Worm (Caenorhabditis elegans) whole organism, young adult: ENCODE results near the gene snrp-40.1.

Experiments used
- B0336.3 ChIP-seq: fragments of 200-800 bp; sonication (Bioruptor generic); IDR thresholded peaks from 2 replicates; pipeline ENCODE4 v1.3.6; 2022; ENCODE audit warnings: missing genetic modification characterization, missing compliant biosample characterization
- C06A6.2 ChIP-seq: fragments of 200-800 bp; sonication (Bioruptor generic); conservative IDR thresholded peaks from 2 replicates; pipeline ENCODE4 v1.3.6; 2022; ENCODE audit warnings: missing genetic modification characterization, missing compliant biosample characterization
- C17E4.6 ChIP-seq: fragments of 200-800 bp; sonication (Bioruptor generic); IDR thresholded peaks from 2 replicates; pipeline ENCODE4 v1.3.6; 2022; ENCODE audit warnings: missing genetic modification reagents, missing genetic modification characterization, missing compliant biosample characterization
- F10E7.11 ChIP-seq: sonication (generic microtip); optimal IDR thresholded peaks from 2 replicates; lab custom pipeline; 2017; ENCODE audit warnings: mild to moderate bottlenecking, missing genetic modification characterization, moderate library complexity, missing compliant biosample characterization
- F22D6.2 ChIP-seq: sonication (generic microtip); optimal IDR thresholded peaks from 2 replicates; lab custom pipeline; 2016; ENCODE audit warnings: mild to moderate bottlenecking, missing genetic modification characterization, missing compliant biosample characterization
- F37B4.10 ChIP-seq: fragments of 200-800 bp; sonication (Bioruptor generic); IDR thresholded peaks from 2 replicates; pipeline ENCODE4 v1.3.6; 2022; ENCODE audit warnings: missing genetic modification characterization, missing compliant biosample characterization
- F55B11.4 ChIP-seq: sonication (generic microtip); optimal IDR thresholded peaks from 2 replicates; lab custom pipeline; 2016; ENCODE audit warnings: missing compliant biosample characterization, missing genetic modification characterization, borderline replicate concordance; ENCODE audit not compliant: insufficient read depth
- F57C9.4 ChIP-seq: sonication (generic microtip); optimal IDR thresholded peaks from 2 replicates; lab custom pipeline; 2017; ENCODE audit warnings: mild to moderate bottlenecking, missing genetic modification characterization, missing compliant biosample characterization
- K11D2.4 ChIP-seq: fragments of 200-800 bp; sonication (Bioruptor generic); IDR thresholded peaks from 2 replicates; pipeline ENCODE4 v1.3.6; 2022; ENCODE audit warnings: missing genetic modification reagents, missing genetic modification characterization, missing compliant biosample characterization
- T07F8.4 ChIP-seq: sonication (generic microtip); optimal IDR thresholded peaks from 2 replicates; lab custom pipeline; 2016; ENCODE audit warnings: mild to moderate bottlenecking, missing genetic modification characterization, moderate library complexity, missing compliant biosample characterization
- Y67H2A.10 ChIP-seq: fragments of 200-800 bp; sonication (Bioruptor generic); conservative IDR thresholded peaks from 2 replicates; pipeline ENCODE4 v1.3.6; 2022; ENCODE audit warnings: missing genetic modification reagents, missing genetic modification characterization, missing compliant biosample characterization
- akir-1 ChIP-seq: fragments of 200-800 bp; sonication (Bioruptor generic); optimal IDR thresholded peaks from 2 replicates; lab custom pipeline; 2018; ENCODE audit warnings: mild to moderate bottlenecking, missing genetic modification characterization, moderate library complexity, missing compliant biosample characterization
- ama-1 ChIP-seq, 3 experiments: fragments of 150-350 bp in 1 of 3; sonication (generic microtip) in 2 of 3; optimal IDR thresholded peaks; 2 replicates each; lab custom pipeline; 2014 to 2018; ENCODE audit warnings: missing biosample characterization in 2 of 3, missing genetic modification characterization in 2 of 3, missing genetic modification reagents in 2 of 3
- attf-5 ChIP-seq: fragments of 200-800 bp; sonication (Bioruptor generic); optimal IDR thresholded peaks from 2 replicates; lab custom pipeline; 2018; ENCODE audit warnings: mild to moderate bottlenecking, missing genetic modification characterization, missing compliant biosample characterization
- attf-6 ChIP-seq: fragments of 200-800 bp; sonication (Bioruptor generic); IDR thresholded peaks from 2 replicates; pipeline ENCODE4 v1.3.6; 2022; ENCODE audit warnings: missing genetic modification reagents, missing genetic modification characterization, missing compliant biosample characterization
- bed-2 ChIP-seq: fragments of 200-800 bp; sonication (Bioruptor generic); IDR thresholded peaks from 2 replicates; pipeline ENCODE4 v1.3.6; 2022; ENCODE audit warnings: missing genetic modification reagents, missing genetic modification characterization, missing compliant biosample characterization
- ceh-40 ChIP-seq: fragments of 200-800 bp; sonication (Bioruptor generic); IDR thresholded peaks from 2 replicates; pipeline ENCODE4 v1.3.6; 2022; ENCODE audit warnings: missing genetic modification characterization, missing compliant biosample characterization
- chd-7 ChIP-seq: sonication (generic microtip); optimal IDR thresholded peaks from 2 replicates; lab custom pipeline; 2016; ENCODE audit warnings: mild to moderate bottlenecking, missing genetic modification characterization, moderate library complexity, missing compliant biosample characterization
- dpl-1 ChIP-seq: fragments of 150-350 bp; optimal IDR thresholded peaks from 2 replicates; lab custom pipeline; 2014; ENCODE audit warnings: missing biosample characterization, missing genetic modification reagents, missing genetic modification characterization
- ekl-4 ChIP-seq: fragments of 200-800 bp; sonication (Bioruptor generic); IDR thresholded peaks from 2 replicates; pipeline ENCODE4 v1.3.6; 2022; ENCODE audit warnings: missing genetic modification reagents, missing genetic modification characterization, missing compliant biosample characterization
- ets-4 ChIP-seq: fragments of 200-800 bp; sonication (Bioruptor generic); optimal IDR thresholded peaks from 2 replicates; lab custom pipeline; 2018; ENCODE audit warnings: mild to moderate bottlenecking, missing genetic modification characterization, missing compliant biosample characterization
- him-1 ChIP-seq: sonication (generic microtip); optimal IDR thresholded peaks from 2 replicates; lab custom pipeline; 2016; ENCODE audit warnings: missing genotype, missing genetic modification reagents, missing genetic modification characterization, missing compliant biosample characterization
- hlh-12 ChIP-seq: sonication (generic microtip); optimal IDR thresholded peaks from 2 replicates; lab custom pipeline; 2016; ENCODE audit warnings: missing genetic modification characterization, missing compliant biosample characterization
- hlh-26 ChIP-seq: fragments of 200-800 bp; sonication (Bioruptor generic); conservative IDR thresholded peaks from 2 replicates; pipeline ENCODE4 v1.3.6; 2022; ENCODE audit warnings: missing genetic modification reagents, missing genetic modification characterization, missing compliant biosample characterization
- hmg-20 ChIP-seq: fragments of 200-800 bp; sonication (Bioruptor generic); IDR thresholded peaks from 2 replicates; pipeline ENCODE4 v1.3.6; 2022; ENCODE audit warnings: missing genetic modification reagents, missing genetic modification characterization, missing compliant biosample characterization
- hrde-1 ChIP-seq: sonication (generic microtip); optimal IDR thresholded peaks from 2 replicates; lab custom pipeline; 2016; ENCODE audit warnings: missing genetic modification characterization, mild to moderate bottlenecking, missing compliant biosample characterization, moderate library complexity, missing genotype, missing genetic modification reagents, borderline replicate concordance
- lin-26 ChIP-seq: fragments of 200-800 bp; sonication (Bioruptor generic); IDR thresholded peaks from 2 replicates; pipeline ENCODE4 v1.3.6; 2022; ENCODE audit warnings: missing genetic modification reagents, missing genetic modification characterization, missing compliant biosample characterization
- lin-35 ChIP-seq, 3 experiments: fragments of 150-350 bp in 2 of 3; sonication (generic microtip) in 1 of 3; optimal IDR thresholded peaks; 2 replicates each; lab custom pipeline; 2014 to 2018; ENCODE audit warnings: missing biosample characterization in 3 of 3, missing genetic modification characterization in 3 of 3, missing genetic modification reagents in 3 of 3
- lin-40 ChIP-seq: sonication (generic microtip); optimal IDR thresholded peaks from 2 replicates; lab custom pipeline; 2016; ENCODE audit warnings: missing genetic modification characterization, mild to moderate bottlenecking, missing compliant biosample characterization, missing genotype, missing genetic modification reagents
- lsy-27 ChIP-seq: sonication (generic microtip); optimal IDR thresholded peaks from 2 replicates; lab custom pipeline; 2017; ENCODE audit warnings: missing genetic modification characterization, mild to moderate bottlenecking, missing compliant biosample characterization, antibody characterized with exemption, missing genotype, borderline replicate concordance; ENCODE audit not compliant: insufficient read depth
- mcd-1 ChIP-seq: fragments of 200-800 bp; sonication (Bioruptor generic); IDR thresholded peaks from 2 replicates; pipeline ENCODE4 v1.3.6; 2022; ENCODE audit warnings: missing genetic modification reagents, missing genetic modification characterization, missing compliant biosample characterization
- nhr-179 ChIP-seq: sonication (generic microtip); optimal IDR thresholded peaks from 2 replicates; lab custom pipeline; 2016; ENCODE audit warnings: mild to moderate bottlenecking, missing genetic modification characterization, missing compliant biosample characterization
- nhr-80 ChIP-seq: sonication (generic microtip); optimal IDR thresholded peaks from 2 replicates; lab custom pipeline; 2016; ENCODE audit warnings: missing genetic modification characterization, missing compliant biosample characterization
- pbrm-1 ChIP-seq: fragments of 200-800 bp; sonication (Bioruptor generic); IDR thresholded peaks from 2 replicates; pipeline ENCODE4 v1.3.6; 2022; ENCODE audit warnings: missing genetic modification reagents, missing genetic modification characterization, missing compliant biosample characterization
- rec-8 ChIP-seq, 2 experiments: sonication (generic microtip); optimal IDR thresholded peaks; 2 replicates each; lab custom pipeline; 2016; ENCODE audit warnings: mild to moderate bottlenecking in 2 of 2, missing genetic modification characterization in 2 of 2, missing genetic modification reagents in 2 of 2, missing genotype in 2 of 2, missing biosample characterization in 1 of 2, missing compliant biosample characterization in 1 of 2, moderate library complexity in 1 of 2
- rpc-1 ChIP-seq, 2 experiments: fragments of 150-350 bp in 1 of 2; sonication (generic microtip) in 1 of 2; optimal IDR thresholded peaks; 2 replicates each; lab custom pipeline; 2014 to 2018; ENCODE audit warnings: missing biosample characterization in 1 of 2, missing genetic modification characterization in 1 of 2, missing genetic modification reagents in 1 of 2, missing genotype in 1 of 2
- snpc-1.3 ChIP-seq: sonication (generic microtip); optimal IDR thresholded peaks from 2 replicates; lab custom pipeline; 2017; ENCODE audit warnings: missing genetic modification characterization, mild to moderate bottlenecking, missing compliant biosample characterization, antibody characterized with exemption, moderate library complexity, missing genotype, missing genetic modification reagents; ENCODE audit not compliant: insufficient read depth
- tbp1 ChIP-seq: fragments of 200-800 bp; sonication (Bioruptor generic); optimal IDR thresholded peaks from 2 replicates; lab custom pipeline; 2018; ENCODE audit warnings: mild to moderate bottlenecking, missing genetic modification characterization, missing compliant biosample characterization
- unc-130 ChIP-seq: sonication (generic microtip); optimal IDR thresholded peaks from 2 replicates; lab custom pipeline; 2016; ENCODE audit warnings: missing genetic modification reagents, missing genetic modification characterization, missing compliant biosample characterization
- xnd-1 ChIP-seq: sonication (generic microtip); optimal IDR thresholded peaks from 2 replicates; lab custom pipeline; 2016; ENCODE audit warnings: missing genotype, missing genetic modification reagents, missing genetic modification characterization, missing compliant biosample characterization
- ztf-3 ChIP-seq: fragments of 200-800 bp; sonication (Bioruptor generic); optimal IDR thresholded peaks from 2 replicates; lab custom pipeline; 2018; ENCODE audit warnings: mild to moderate bottlenecking, missing genetic modification characterization, missing compliant biosample characterization

snrp-40.1 gene

DNA sequence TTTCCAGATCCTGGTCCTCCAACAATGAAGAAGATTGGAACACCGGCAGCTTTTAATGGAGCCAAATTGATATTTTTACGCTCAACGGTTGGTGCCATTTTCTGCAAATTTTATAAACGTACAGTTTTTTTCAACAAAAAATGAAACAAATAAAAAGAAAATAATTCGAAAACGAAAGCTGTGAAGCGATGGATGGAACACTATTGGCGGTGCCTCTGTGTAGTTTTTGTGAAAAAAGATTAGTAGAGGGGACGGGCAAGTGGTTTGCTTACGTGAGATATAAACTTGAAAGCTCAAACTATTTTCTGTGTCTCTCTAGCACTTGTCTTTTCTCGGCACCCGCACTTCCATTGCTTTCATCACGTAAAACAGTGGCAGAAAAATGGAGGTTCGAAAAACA is 12.0 kb downstream of the snrp-40.1 start, which contains the start of gene F38B2.4:
Gene F38B2.4 (minus strand): TSS at position 101 of the 400 bp plus-strand sequence.
- no peak for TF ChIP-seq chd-7

DNA sequence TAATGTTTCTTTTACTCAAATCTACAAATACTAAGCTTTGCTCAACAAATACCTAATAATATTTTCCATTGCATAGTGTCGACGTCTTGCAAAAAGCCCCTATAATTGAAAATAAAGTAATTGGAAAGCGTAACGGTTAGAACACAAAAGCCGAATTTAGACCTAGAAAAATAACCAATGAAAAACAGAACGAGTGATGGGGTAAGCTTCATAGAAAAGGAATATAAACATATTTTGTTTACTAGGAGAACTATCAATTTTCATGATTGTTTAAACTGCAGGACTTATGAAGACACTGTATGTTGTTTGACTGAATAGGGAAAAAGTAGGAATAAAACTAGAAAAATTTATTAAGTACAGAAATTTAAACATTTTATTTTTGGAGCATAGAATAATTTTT is 13.3 kb downstream of the snrp-40.1 start, which contains the start of gene F38B2.3:
Gene F38B2.3 (minus strand): TSS at position 101 of the 400 bp plus-strand sequence.
- TF ChIP-seq lin-40 (tag; lab: Kevin White, UChicago) (no peak), snpc-1.3 (tag; lab: Kevin White, UChicago) (no peak), attf-6 (GFP tag; lab: Robert Waterston, UW) (no peak), nhr-179 (tag; lab: Kevin White, UChicago) (no peak), nhr-80 (no peak), F10E7.11 (tag; lab: Kevin White, UChicago) (no peak), him-1 (tag; lab: Kevin White, UChicago) (no peak), C17E4.6 (GFP tag; lab: Robert Waterston, UW) (no peak), akir-1 (GFP tag; lab: Kevin White, UChicago) (no peak), K11D2.4 (GFP tag; lab: Robert Waterston, UW) (no peak), rpc-1 (optimal IDR thresholded peaks at IDR 0.05; lab: Kevin White, UChicago) (no peak), rpc-1 (tag; optimal IDR thresholded peaks at IDR 0.05; lab: Kevin White, UChicago) (no peak), hrde-1 (tag; lab: Kevin White, UChicago) (no peak)

- TF ChIP-seq dpl-1 (no peak), ceh-40 (GFP tag; lab: Robert Waterston, UW) (no peak), ztf-3 (GFP tag; lab: Kevin White, UChicago) (no peak), tbp1 (GFP tag; lab: Kevin White, UChicago) (no peak), hlh-12 (tag; lab: Kevin White, UChicago) (no peak), F10E7.11 (tag; lab: Kevin White, UChicago) (no peak), bed-2 (GFP tag; lab: Robert Waterston, UW) (no peak), F57C9.4 (no peak), xnd-1 (no peak), hmg-20 (no peak), mcd-1 (GFP tag; lab: Robert Waterston, UW) (no peak), Y67H2A.10 (GFP tag; lab: Robert Waterston, UW) (no peak), C17E4.6 (GFP tag; lab: Robert Waterston, UW) (no peak), nhr-80 (no peak), snpc-1.3 (tag; lab: Kevin White, UChicago) (no peak), hlh-26 (GFP tag; lab: Robert Waterston, UW) (no peak), B0336.3 (GFP tag; lab: Robert Waterston, UW) (no peak), attf-5 (GFP tag; lab: Kevin White, UChicago) (no peak), ekl-4 (GFP tag; lab: Robert Waterston, UW) (no peak)
These were observed 18.4 kb downstream of the snrp-40.1 start, which contains the start of gene F38B2.6 for ce11 chrX:11281148-11281547. Gene F38B2.6, minus strand, starts transcription at chrX:11281248.

DNA sequence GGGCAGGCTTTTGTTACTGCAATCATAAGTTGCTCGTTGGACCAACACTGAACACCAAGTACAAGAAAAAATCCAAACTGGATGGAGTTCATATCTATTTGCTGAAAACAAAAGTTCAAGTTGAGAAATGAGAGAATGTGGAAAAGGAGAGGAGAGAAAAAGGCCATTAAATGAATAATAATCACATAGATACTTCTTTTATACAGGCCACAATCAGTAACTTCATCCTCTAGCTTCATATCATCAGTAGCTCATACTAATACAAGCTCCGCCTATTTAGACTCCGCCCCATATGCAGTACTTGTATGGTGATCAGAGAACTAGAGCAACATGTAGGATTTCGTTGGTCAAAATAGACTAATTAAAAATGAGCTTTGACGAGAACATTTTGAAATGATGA is 20.3 kb downstream of the snrp-40.1 start, which contains the start of gene F38B2.2:
Gene F38B2.2 (minus strand): TSS at position 101 of the 400 bp plus-strand sequence.
- TF ChIP-seq lsy-27 = no peak
- no peak for TF ChIP-seq rec-8 (tag; optimal IDR thresholded peaks at IDR 0.05; lab: Kevin White, UChicago)
- no peak for TF ChIP-seq xnd-1
- no peak for TF ChIP-seq T07F8.4 (tag; lab: Kevin White, UChicago)
- no peak for TF ChIP-seq pbrm-1
- no peak for TF ChIP-seq F37B4.10
- no peak for TF ChIP-seq F22D6.2
- no peak for TF ChIP-seq unc-130
- TF ChIP-seq B0336.3 (GFP tag; lab: Robert Waterston, UW) = no peak
- no peak for TF ChIP-seq lin-26 (GFP tag; lab: Robert Waterston, UW)
- no peak for TF ChIP-seq lin-35 (GFP tag; optimal IDR thresholded peaks at IDR 0.05; lab: Kevin White, UChicago)
- no peak for TF ChIP-seq ama-1 (optimal IDR thresholded peaks at IDR 0.05; lab: Kevin White, UChicago)
- no peak for TF ChIP-seq ama-1 (GFP tag; optimal IDR thresholded peaks at IDR 0.05; lab: Kevin White, UChicago)
- no peak for TF ChIP-seq C06A6.2 (GFP tag; lab: Robert Waterston, UW)
- TF ChIP-seq ets-4 = no peak
- no peak for TF ChIP-seq F55B11.4 (tag; lab: Kevin White, UChicago)
